Worm (Caenorhabditis elegans) whole organism, young adult: ENCODE results near the gene R07B1.13.

Source experiments
- B0019.2 ChIP-seq: fragments of 200-800 bp; sonication (Bioruptor generic); conservative IDR thresholded peaks from 2 replicates; pipeline ENCODE4 v1.3.6; 2022; ENCODE audit warnings: missing genetic modification reagents, missing genetic modification characterization, missing compliant biosample characterization
- B0261.1 ChIP-seq: sonication (generic microtip); optimal IDR thresholded peaks from 2 replicates; lab custom pipeline; 2016; ENCODE audit warnings: mild to moderate bottlenecking, missing genetic modification characterization, moderate library complexity, missing compliant biosample characterization
- C17E4.6 ChIP-seq: fragments of 200-800 bp; sonication (Bioruptor generic); IDR thresholded peaks from 2 replicates; pipeline ENCODE4 v1.3.6; 2022; ENCODE audit warnings: missing genetic modification reagents, missing genetic modification characterization, missing compliant biosample characterization
- F55B11.4 ChIP-seq: sonication (generic microtip); optimal IDR thresholded peaks from 2 replicates; lab custom pipeline; 2016; ENCODE audit warnings: missing compliant biosample characterization, missing genetic modification characterization, borderline replicate concordance; ENCODE audit not compliant: insufficient read depth
- Y53F4B.3 ChIP-seq: fragments of 200-800 bp; sonication (Bioruptor generic); IDR thresholded peaks from 2 replicates; pipeline ENCODE4 v1.3.6; 2022; ENCODE audit warnings: missing genetic modification reagents, missing genetic modification characterization, missing compliant biosample characterization
- Y79H2A.3 ChIP-seq: fragments of 200-800 bp; sonication (Bioruptor generic); conservative IDR thresholded peaks from 2 replicates; pipeline ENCODE4 v1.3.6; 2022; ENCODE audit warnings: missing genetic modification reagents, missing genetic modification characterization, missing compliant biosample characterization
- ZK185.1 ChIP-seq: sonication (generic microtip); optimal IDR thresholded peaks from 2 replicates; lab custom pipeline; 2016; ENCODE audit warnings: mild to moderate bottlenecking, missing genetic modification characterization, missing compliant biosample characterization; ENCODE audit not compliant: poor library complexity, severe bottlenecking
- athp-1 ChIP-seq: sonication (generic microtip); optimal IDR thresholded peaks from 2 replicates; lab custom pipeline; 2017; ENCODE audit warnings: mild to moderate bottlenecking, missing genetic modification characterization, missing compliant biosample characterization
- attf-3 ChIP-seq: fragments of 200-800 bp; sonication (Bioruptor generic); conservative IDR thresholded peaks from 2 replicates; pipeline ENCODE4 v1.3.6; 2022; ENCODE audit warnings: missing genetic modification reagents, missing genetic modification characterization, missing compliant biosample characterization
- bed-1 ChIP-seq: fragments of 200-800 bp; sonication (Bioruptor generic); IDR thresholded peaks from 2 replicates; pipeline ENCODE4 v1.3.6; 2022; ENCODE audit warnings: missing genetic modification reagents, missing genetic modification characterization, missing compliant biosample characterization
- cebp-1 ChIP-seq, 2 experiments: fragments of 200-800 bp in 1 of 2; sonication (Bioruptor generic) in 1 of 2; sonication (generic microtip) in 1 of 2; IDR thresholded peaks in 1 of 2; optimal IDR thresholded peaks in 1 of 2; 2 replicates each; pipeline versions ENCODE4 v1.3.6 to Lab custom; 2017 to 2022; ENCODE audit warnings: missing compliant biosample characterization in 2 of 2, missing genetic modification characterization in 2 of 2, mild to moderate bottlenecking in 1 of 2, missing genetic modification reagents in 1 of 2, moderate library complexity in 1 of 2
- die-1 ChIP-seq: sonication (generic microtip); optimal IDR thresholded peaks from 2 replicates; lab custom pipeline; 2016; ENCODE audit warnings: missing genotype, mild to moderate bottlenecking, missing genetic modification characterization, missing compliant biosample characterization
- dox-1 ChIP-seq: fragments of 200-800 bp; sonication (Bioruptor generic); IDR thresholded peaks from 2 replicates; pipeline ENCODE4 v1.3.6; 2022; ENCODE audit warnings: missing genetic modification reagents, missing genetic modification characterization, missing compliant biosample characterization
- egl-18 ChIP-seq: fragments of 200-800 bp; sonication (Bioruptor generic); IDR thresholded peaks from 2 replicates; pipeline ENCODE4 v1.3.6; 2022; ENCODE audit warnings: missing genetic modification reagents, missing genetic modification characterization, missing compliant biosample characterization
- egrh-3 ChIP-seq: fragments of 200-800 bp; sonication (Bioruptor generic); IDR thresholded peaks from 2 replicates; pipeline ENCODE4 v1.3.6; 2022; ENCODE audit warnings: missing genetic modification reagents, missing genetic modification characterization, missing compliant biosample characterization
- hsf-1 ChIP-seq: fragments of 200-800 bp; sonication (Bioruptor generic); IDR thresholded peaks from 2 replicates; pipeline ENCODE4 v1.3.6; 2022; ENCODE audit warnings: missing genetic modification reagents, missing genetic modification characterization, missing compliant biosample characterization
- lin-35 ChIP-seq, 3 experiments: fragments of 150-350 bp in 2 of 3; sonication (generic microtip) in 1 of 3; optimal IDR thresholded peaks; 2 replicates each; lab custom pipeline; 2014 to 2018; ENCODE audit warnings: missing biosample characterization in 3 of 3, missing genetic modification characterization in 3 of 3, missing genetic modification reagents in 3 of 3
- lin-40 ChIP-seq: sonication (generic microtip); optimal IDR thresholded peaks from 2 replicates; lab custom pipeline; 2016; ENCODE audit warnings: missing genetic modification characterization, mild to moderate bottlenecking, missing compliant biosample characterization, missing genotype, missing genetic modification reagents
- madf-3 ChIP-seq: fragments of 200-800 bp; sonication (Bioruptor generic); IDR thresholded peaks from 2 replicates; pipeline ENCODE4 v1.3.6; 2022; ENCODE audit warnings: missing genetic modification reagents, missing genetic modification characterization, missing compliant biosample characterization
- mcd-1 ChIP-seq: fragments of 200-800 bp; sonication (Bioruptor generic); IDR thresholded peaks from 2 replicates; pipeline ENCODE4 v1.3.6; 2022; ENCODE audit warnings: missing genetic modification reagents, missing genetic modification characterization, missing compliant biosample characterization
- nhr-80 ChIP-seq: sonication (generic microtip); optimal IDR thresholded peaks from 2 replicates; lab custom pipeline; 2016; ENCODE audit warnings: missing genetic modification characterization, missing compliant biosample characterization
- pbrm-1 ChIP-seq: fragments of 200-800 bp; sonication (Bioruptor generic); IDR thresholded peaks from 2 replicates; pipeline ENCODE4 v1.3.6; 2022; ENCODE audit warnings: missing genetic modification reagents, missing genetic modification characterization, missing compliant biosample characterization
- rec-8 ChIP-seq, 2 experiments: sonication (generic microtip); optimal IDR thresholded peaks; 2 replicates each; lab custom pipeline; 2016; ENCODE audit warnings: mild to moderate bottlenecking in 2 of 2, missing genetic modification characterization in 2 of 2, missing genetic modification reagents in 2 of 2, missing genotype in 2 of 2, missing biosample characterization in 1 of 2, missing compliant biosample characterization in 1 of 2, moderate library complexity in 1 of 2
- sdz-38 ChIP-seq: sonication (generic microtip); optimal IDR thresholded peaks from 2 replicates; lab custom pipeline; 2016; ENCODE audit warnings: missing genotype, missing genetic modification characterization, missing compliant biosample characterization
- snpc-3.4 ChIP-seq: sonication (generic microtip); optimal IDR thresholded peaks from 2 replicates; lab custom pipeline; 2017; ENCODE audit warnings: missing genetic modification characterization, mild to moderate bottlenecking, missing compliant biosample characterization, antibody characterized with exemption, moderate library complexity, missing genotype, missing genetic modification reagents
- ztf-26 ChIP-seq: sonication (generic microtip); optimal IDR thresholded peaks from 2 replicates; lab custom pipeline; 2017; ENCODE audit warnings: missing genetic modification characterization, missing compliant biosample characterization
- ztf-3 ChIP-seq: fragments of 200-800 bp; sonication (Bioruptor generic); optimal IDR thresholded peaks from 2 replicates; lab custom pipeline; 2018; ENCODE audit warnings: mild to moderate bottlenecking, missing genetic modification characterization, missing compliant biosample characterization

R07B1.13 gene

DNA sequence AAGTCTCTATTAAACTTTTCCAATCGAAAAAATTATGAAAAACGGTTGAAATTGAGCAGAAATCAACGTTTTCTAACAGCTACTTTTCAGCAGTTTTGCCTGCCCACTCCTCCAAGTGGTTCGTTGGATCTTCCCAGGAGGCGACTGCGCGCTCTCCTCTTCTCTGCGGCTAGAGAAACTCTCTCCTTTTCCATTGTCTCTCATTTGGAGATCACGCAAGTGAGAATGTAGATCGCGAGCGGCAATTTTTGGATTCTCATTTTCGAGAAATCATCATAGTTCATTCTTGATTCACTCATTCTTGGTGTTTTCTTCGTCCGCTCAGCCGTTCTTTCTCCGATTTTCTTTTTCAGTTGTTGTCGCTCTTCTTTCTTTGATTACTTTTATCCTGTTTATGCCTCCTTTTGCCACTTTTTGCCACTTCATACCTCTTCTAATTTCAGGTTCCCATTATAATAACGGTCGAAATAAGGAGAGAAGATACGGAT, 14.3 kb downstream of the R07B1.13 start, which contains the start of gene mrp-4 (continued):
- TF ChIP-seq mcd-1 (GFP tag; lab: Robert Waterston, UW) (no peak), F55B11.4 (tag; lab: Kevin White, UChicago) (no peak)

DNA sequence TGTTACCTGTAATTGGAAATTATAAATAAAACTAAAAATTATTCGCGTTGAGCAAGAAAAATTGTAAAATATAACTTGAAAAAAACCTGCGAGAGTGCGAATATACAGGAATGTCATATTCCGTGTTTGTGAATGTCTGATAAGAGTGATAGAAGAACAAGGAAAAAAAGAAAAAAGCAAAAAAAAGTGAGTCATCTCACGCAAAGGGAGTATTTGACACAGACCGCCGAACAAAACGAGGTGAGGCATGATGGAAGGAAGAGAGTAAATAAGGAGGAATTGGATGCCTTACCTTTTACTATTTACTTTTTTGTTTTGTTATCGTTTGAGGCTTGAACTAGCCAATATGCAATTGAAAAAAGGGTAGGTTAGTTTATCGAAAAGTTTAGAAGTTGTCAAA, 22.7 kb downstream of the R07B1.13 start, which contains the start of gene F21G4.1:
Gene F21G4.1, minus strand, starts transcription at position 6 of the 400 bp plus-strand sequence.
- TF ChIP-seq rec-8 (tag; optimal IDR thresholded peaks at IDR 0.05; lab: Kevin White, UChicago) (no peak), snpc-3.4 (tag; lab: Kevin White, UChicago) (no peak), nhr-80 (tag; lab: Kevin White, UChicago) (peak; percentile 72)

DNA sequence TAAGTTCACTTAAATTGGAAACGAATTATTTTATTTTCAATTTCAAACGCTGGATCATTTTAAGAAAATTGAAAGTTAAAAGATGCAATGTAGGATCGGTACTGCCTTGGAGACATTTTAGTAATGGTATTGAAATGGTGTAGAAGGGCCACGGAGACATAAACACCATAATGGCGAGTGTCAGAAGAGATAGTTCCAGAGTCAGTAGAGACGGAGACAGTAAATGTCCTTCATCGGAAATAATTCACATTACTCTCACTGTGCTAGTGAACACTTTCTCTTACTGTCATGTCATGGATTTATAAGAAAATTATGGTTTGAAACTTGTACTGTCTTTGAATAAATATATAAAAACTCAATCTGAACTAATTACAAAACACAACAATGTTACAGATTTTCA, 23.4 kb downstream of the R07B1.13 start:
- no peak for TF ChIP-seq pbrm-1 (GFP tag; lab: Robert Waterston, UW)
- no peak for TF ChIP-seq ztf-3 (GFP tag; lab: Kevin White, UChicago)
- TF ChIP-seq bed-1 (GFP tag; lab: Robert Waterston, UW), result no peak
- TF ChIP-seq B0019.2 (GFP tag; lab: Robert Waterston, UW), result no peak
- no peak for TF ChIP-seq dox-1 (GFP tag; lab: Robert Waterston, UW)
- TF ChIP-seq athp-1 (tag; lab: Kevin White, UChicago), result no peak
- no peak for TF ChIP-seq egrh-3
- TF ChIP-seq die-1 (tag; lab: Kevin White, UChicago), result no peak
- no peak for TF ChIP-seq ZK185.1 (tag; lab: Kevin White, UChicago)
- no peak for TF ChIP-seq rec-8 (tag; optimal IDR thresholded peaks at IDR 0.05; lab: Kevin White, UChicago)
- TF ChIP-seq Y79H2A.3, result no peak
- TF ChIP-seq C17E4.6 (GFP tag; lab: Robert Waterston, UW), result no peak
- no peak for TF ChIP-seq egl-18 (GFP tag; lab: Robert Waterston, UW)
- TF ChIP-seq sdz-38 (tag; lab: Kevin White, UChicago), result no peak

DNA sequence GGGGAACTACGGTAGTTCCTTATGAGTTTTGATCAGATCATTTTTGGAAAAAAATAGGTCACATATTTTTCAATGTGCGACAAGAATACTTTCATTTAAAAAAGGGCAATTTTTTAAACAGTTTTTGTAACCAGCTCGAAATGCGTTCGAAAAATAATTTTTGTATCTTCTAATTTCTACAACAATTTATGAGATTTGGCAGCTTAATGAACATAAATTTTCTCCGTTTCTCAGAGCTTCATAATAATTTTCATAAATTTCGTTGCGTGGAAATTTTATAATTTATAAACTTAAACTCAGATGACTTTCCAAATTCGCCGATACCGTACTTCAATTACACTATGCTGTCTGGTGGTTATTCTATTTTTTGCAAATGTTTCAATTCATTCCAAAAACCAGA, 25.2 kb downstream of the R07B1.13 start, which contains the start of gene F21G4.3:
Gene F21G4.3, plus strand, starts transcription at position 301 of the 400 bp plus-strand sequence.
- TF ChIP-seq B0261.1 (tag; lab: Kevin White, UChicago) (no peak), attf-3 (GFP tag; lab: Robert Waterston, UW) (no peak), ztf-26 (no peak), Y53F4B.3 (GFP tag; lab: Robert Waterston, UW) (no peak), madf-3 (no peak)

DNA sequence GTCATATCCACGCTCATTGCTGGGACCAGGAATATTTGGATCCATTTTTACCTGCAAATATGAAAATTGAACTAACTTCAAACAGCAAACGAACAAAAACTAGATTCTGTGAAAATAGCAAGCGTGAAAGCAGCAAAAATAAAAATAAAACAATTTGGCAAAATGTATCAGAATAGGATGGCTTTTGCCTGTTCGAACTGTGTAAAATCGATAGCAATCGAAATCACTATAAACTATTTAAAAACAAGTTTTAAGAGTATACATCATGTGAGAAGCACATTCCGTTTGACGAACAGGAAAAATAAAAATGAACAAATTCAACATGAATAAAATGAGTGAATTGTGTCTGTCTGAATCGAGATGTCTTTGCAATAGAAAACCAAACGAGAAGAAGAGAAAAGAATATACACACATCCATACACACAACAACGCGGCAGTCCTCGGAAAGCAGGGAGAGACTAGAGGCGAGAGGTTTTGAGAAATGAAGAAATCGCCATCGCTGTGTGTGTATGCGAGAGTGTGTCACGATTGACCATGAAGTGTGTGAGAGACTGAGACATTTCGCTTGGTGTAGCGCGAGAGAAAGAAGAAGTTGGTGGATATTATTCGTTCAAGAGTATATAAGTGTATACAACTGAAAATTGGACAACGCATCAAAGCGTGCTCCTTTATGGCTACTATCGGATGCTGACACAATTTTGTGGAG, 30.0 kb downstream of the R07B1.13 start, which contains the start of gene phf-34:
Gene phf-34, minus strand, starts transcription at position 51 of the 706 bp plus-strand sequence.
- peak; percentile 32 for TF ChIP-seq ZK185.1 (tag; lab: Kevin White, UChicago)
- no peak for TF ChIP-seq lin-35 (GFP tag; optimal IDR thresholded peaks at IDR 0.05; lab: Kevin White, UChicago)
- TF ChIP-seq lin-40 (tag; lab: Kevin White, UChicago), result peak; percentile 24
- TF ChIP-seq hsf-1 (GFP tag; lab: Robert Waterston, UW), result 0 out of 2 replicates have a peak, but pooled peaks have one; percentile 6
- 0 out of 2 replicates have a peak, but pooled peaks have one; percentile 22 for TF ChIP-seq egl-18 (GFP tag; lab: Robert Waterston, UW)
- no peak for TF ChIP-seq B0261.1 (tag; lab: Kevin White, UChicago)
- TF ChIP-seq cebp-1 (GFP tag; IDR thresholded peaks at IDR 0.05; lab: Robert Waterston, UW), result no peak
- no peak for TF ChIP-seq cebp-1 (tag; optimal IDR thresholded peaks at IDR 0.05; lab: Kevin White, UChicago)
